Fruit fly (Drosophila melanogaster) whole organism, embryonic: ENCODE measurements around the gene Jon66Cii.

Source experiments
- Atf3 ChIP-seq: fragments of 200-800 bp; sonication (Bioruptor generic); optimal IDR thresholded peaks from 3 replicates; lab custom pipeline; 2016; ENCODE audit warnings: missing biosample characterization, missing genetic modification characterization
- BtbVII ChIP-seq: fragments of 200-800 bp; sonication (Bioruptor generic); optimal IDR thresholded peaks from 3 replicates; lab custom pipeline; 2017; ENCODE audit warnings: missing biosample characterization, mild to moderate bottlenecking, missing genetic modification characterization
- CG10979 ChIP-seq: fragments of 200-800 bp; sonication (Bioruptor generic); optimal IDR thresholded peaks from 2 replicates; lab custom pipeline; 2018; ENCODE audit warnings: missing biosample characterization, mild to moderate bottlenecking, missing genetic modification characterization, moderate library complexity
- CG11093 ChIP-seq: fragments of 200-800 bp; sonication (Bioruptor generic); IDR thresholded peaks from 3 replicates; pipeline ENCODE4 v1.3.6; 2022; ENCODE audit warnings: missing biosample characterization, missing genetic modification characterization
- CG12659 ChIP-seq: fragments of 200-800 bp; sonication (Bioruptor generic); optimal IDR thresholded peaks from 3 replicates; lab custom pipeline; 2017; ENCODE audit warnings: mild to moderate bottlenecking, missing biosample characterization, missing genetic modification reagents, missing genetic modification characterization
- CG14860 ChIP-seq: fragments of 200-800 bp; sonication (Bioruptor generic); IDR thresholded peaks from 3 replicates; pipeline ENCODE4 v1.3.6; 2022; ENCODE audit warnings: missing biosample characterization, missing genetic modification characterization; ENCODE audit not compliant: partially characterized antibody
- CG16863 ChIP-seq: fragments of 200-800 bp; sonication (Bioruptor generic); optimal IDR thresholded peaks from 3 replicates; lab custom pipeline; 2016; ENCODE audit warnings: missing biosample characterization, missing genetic modification characterization
- CG1792 ChIP-seq: fragments of 200-800 bp; sonication (Bioruptor generic); optimal IDR thresholded peaks from 2 replicates; lab custom pipeline; 2016; ENCODE audit warnings: missing biosample characterization, missing genetic modification characterization
- CG18599 ChIP-seq: fragments of 200-800 bp; sonication (Bioruptor generic); optimal IDR thresholded peaks from 3 replicates; lab custom pipeline; 2017; ENCODE audit warnings: missing biosample characterization, missing genetic modification characterization, mild to moderate bottlenecking, moderate library complexity, missing genetic modification reagents
- CG2202 ChIP-seq: fragments of 200-800 bp; sonication (Bioruptor generic); optimal IDR thresholded peaks from 2 replicates; lab custom pipeline; 2018; ENCODE audit warnings: missing biosample characterization, mild to moderate bottlenecking, missing genetic modification characterization
- CG31388 ChIP-seq: fragments of 200-800 bp; sonication (Bioruptor generic); optimal IDR thresholded peaks from 2 replicates; lab custom pipeline; 2016; ENCODE audit warnings: missing biosample characterization, missing genetic modification characterization
- CG6791 ChIP-seq: fragments of 200-800 bp; sonication (Bioruptor generic); IDR thresholded peaks from 3 replicates; pipeline ENCODE4 v1.3.6; 2022; ENCODE audit warnings: missing biosample characterization, missing genetic modification characterization; ENCODE audit not compliant: partially characterized antibody
- CG6813 ChIP-seq: fragments of 200-800 bp; sonication (Bioruptor generic); optimal IDR thresholded peaks from 2 replicates; lab custom pipeline; 2017; ENCODE audit warnings: missing biosample characterization, missing genetic modification characterization, mild to moderate bottlenecking, moderate library complexity, missing genetic modification reagents
- CG7786 ChIP-seq: fragments of 200-800 bp; sonication (Bioruptor generic); optimal IDR thresholded peaks from 2 replicates; lab custom pipeline; 2016; ENCODE audit warnings: missing biosample characterization, missing genetic modification characterization
- CG8359 ChIP-seq: fragments of 200-800 bp; sonication (Bioruptor generic); optimal IDR thresholded peaks from 2 replicates; lab custom pipeline; 2017; ENCODE audit warnings: missing biosample characterization, mild to moderate bottlenecking, missing genetic modification characterization, borderline replicate concordance
- CG8944 ChIP-seq: fragments of 200-800 bp; sonication (Bioruptor generic); optimal IDR thresholded peaks from 3 replicates; lab custom pipeline; 2016; ENCODE audit warnings: missing biosample characterization, missing genetic modification characterization
- CG9817 ChIP-seq: fragments of 200-800 bp; sonication (Bioruptor generic); optimal IDR thresholded peaks from 2 replicates; lab custom pipeline; 2018; ENCODE audit warnings: missing biosample characterization, mild to moderate bottlenecking, missing genetic modification characterization, moderate library complexity
- CoRest ChIP-seq: fragments of 200-800 bp; sonication (Bioruptor generic); optimal IDR thresholded peaks from 3 replicates; lab custom pipeline; 2018; ENCODE audit warnings: missing biosample characterization, mild to moderate bottlenecking, missing genetic modification characterization, moderate library complexity
- Dfd ChIP-seq, 2 experiments: fragments of >200 bp; optimal IDR thresholded peaks; 2 replicates each; lab custom pipeline; 2017; ENCODE audit warnings: missing biosample characterization in 2 of 2, missing genetic modification characterization in 2 of 2
- Dll ChIP-seq: fragments of 200-800 bp; sonication (Bioruptor generic); IDR thresholded peaks from 4 replicates; pipeline ENCODE4 v1.3.6; 2022; ENCODE audit warnings: missing biosample characterization, missing genetic modification characterization; ENCODE audit not compliant: partially characterized antibody
- Doc3 ChIP-seq: fragments of 200-800 bp; sonication (Bioruptor generic); IDR thresholded peaks from 3 replicates; pipeline ENCODE4 v1.3.6; 2022; ENCODE audit warnings: missing biosample characterization, missing genetic modification characterization; ENCODE audit not compliant: partially characterized antibody
- Dp ChIP-seq: fragments of 200-800 bp; sonication (Bioruptor generic); optimal IDR thresholded peaks from 2 replicates; lab custom pipeline; 2018; ENCODE audit warnings: missing biosample characterization, mild to moderate bottlenecking, missing genetic modification characterization, moderate library complexity
- E2f2 ChIP-seq: fragments of 200-800 bp; sonication (Bioruptor generic); IDR thresholded peaks from 2 replicates; pipeline ENCODE4 v1.3.6; 2022; ENCODE audit warnings: missing biosample characterization, missing genetic modification characterization
- Fer2 ChIP-seq: fragments of 200-800 bp; sonication (Bioruptor generic); optimal IDR thresholded peaks from 2 replicates; lab custom pipeline; 2018; ENCODE audit warnings: missing biosample characterization, mild to moderate bottlenecking, missing genetic modification characterization, moderate library complexity
- HmgZ ChIP-seq: fragments of 200-800 bp; sonication (Bioruptor generic); optimal IDR thresholded peaks from 2 replicates; lab custom pipeline; 2018; ENCODE audit warnings: missing biosample characterization, mild to moderate bottlenecking, missing genetic modification characterization
- MBD-R2 ChIP-seq: fragments of 200-800 bp; sonication (Bioruptor generic); IDR thresholded peaks from 2 replicates; pipeline ENCODE4 v1.3.6; 2022; ENCODE audit warnings: missing biosample characterization, missing genetic modification characterization
- Max ChIP-seq: fragments of 200-800 bp; sonication (Bioruptor generic); optimal IDR thresholded peaks from 2 replicates; lab custom pipeline; 2016; ENCODE audit warnings: missing biosample characterization, mild to moderate bottlenecking, missing genetic modification characterization
- Optix ChIP-seq: fragments of 200-800 bp; sonication (Bioruptor generic); IDR thresholded peaks from 3 replicates; pipeline ENCODE4 v1.3.6; 2022; ENCODE audit warnings: missing biosample characterization, missing genetic modification characterization
- Ptx1 ChIP-seq: fragments of 200-800 bp; sonication (Bioruptor generic); IDR thresholded peaks from 2 replicates; pipeline ENCODE4 v1.3.6; 2022; ENCODE audit warnings: missing biosample characterization, missing genetic modification characterization
- Ravus ChIP-seq: fragments of 200-800 bp; sonication (Bioruptor generic); IDR thresholded peaks from 2 replicates; pipeline ENCODE4 v1.3.6; 2022; ENCODE audit warnings: missing biosample characterization, missing genetic modification characterization
- Side ChIP-seq: fragments of 200-800 bp; sonication (Bioruptor generic); optimal IDR thresholded peaks from 2 replicates; lab custom pipeline; 2016; ENCODE audit warnings: missing biosample characterization, missing genetic modification characterization
- Six4 ChIP-seq: fragments of 200-800 bp; sonication (Bioruptor generic); optimal IDR thresholded peaks from 2 replicates; lab custom pipeline; 2016; ENCODE audit warnings: missing biosample characterization, missing genetic modification characterization
- Ssrp ChIP-seq: fragments of 200-800 bp; sonication (Bioruptor generic); optimal IDR thresholded peaks from 2 replicates; lab custom pipeline; 2018; ENCODE audit warnings: missing biosample characterization, mild to moderate bottlenecking, missing genetic modification characterization, moderate library complexity
- Xrp1 ChIP-seq: fragments of 200-800 bp; sonication (Bioruptor generic); IDR thresholded peaks from 2 replicates; pipeline ENCODE4 v1.3.6; 2022; ENCODE audit warnings: missing biosample characterization, missing genetic modification characterization
- ara ChIP-seq: fragments of 200-800 bp; sonication (Bioruptor generic); IDR thresholded peaks from 2 replicates; pipeline ENCODE4 v1.3.6; 2022; ENCODE audit warnings: missing biosample characterization, missing genetic modification characterization
- bab2 ChIP-seq: fragments of 200-800 bp; sonication (Bioruptor generic); optimal IDR thresholded peaks from 2 replicates; lab custom pipeline; 2016; ENCODE audit warnings: missing biosample characterization, missing genetic modification characterization
- bcd ChIP-seq: fragments of 200-800 bp; sonication (Bioruptor generic); optimal IDR thresholded peaks from 2 replicates; lab custom pipeline; 2017; ENCODE audit warnings: missing biosample characterization, mild to moderate bottlenecking, missing genetic modification characterization
- bowl ChIP-seq: fragments of 200-800 bp; sonication (Bioruptor generic); IDR thresholded peaks from 2 replicates; pipeline ENCODE4 v1.3.6; 2022; ENCODE audit warnings: missing biosample characterization, missing genetic modification characterization
- chif ChIP-seq, 2 experiments: fragments of 200-800 bp; sonication (Bioruptor generic); optimal IDR thresholded peaks; 3 replicates each; lab custom pipeline; 2016; ENCODE audit warnings: missing biosample characterization in 2 of 2, missing genetic modification characterization in 2 of 2
- emc ChIP-seq: fragments of 200-800 bp; sonication (Bioruptor generic); optimal IDR thresholded peaks from 2 replicates; lab custom pipeline; 2016; ENCODE audit warnings: missing biosample characterization, missing genetic modification characterization
- gsb ChIP-seq: fragments of 200-800 bp; sonication (Bioruptor generic); IDR thresholded peaks from 2 replicates; pipeline ENCODE4 v1.3.6; 2022; ENCODE audit warnings: missing biosample characterization, missing genetic modification characterization
- inv ChIP-seq: fragments of 200-800 bp; sonication (Bioruptor generic); IDR thresholded peaks from 2 replicates; pipeline ENCODE4 v1.3.6; 2022; ENCODE audit warnings: missing biosample characterization, missing genetic modification characterization; ENCODE audit not compliant: partially characterized antibody
- lmd ChIP-seq: fragments of 200-800 bp; sonication (Bioruptor generic); IDR thresholded peaks from 2 replicates; pipeline ENCODE4 v1.3.6; 2022; ENCODE audit warnings: missing biosample characterization, missing genetic modification characterization
- maf-S ChIP-seq: fragments of 200-800 bp; sonication (Bioruptor generic); optimal IDR thresholded peaks from 2 replicates; lab custom pipeline; 2016; ENCODE audit warnings: missing biosample characterization, missing genetic modification characterization
- org-1 ChIP-seq: fragments of 200-800 bp; sonication (Bioruptor generic); optimal IDR thresholded peaks from 2 replicates; lab custom pipeline; 2017; ENCODE audit warnings: missing biosample characterization, missing genetic modification characterization
- pho ChIP-seq: fragments of 200-800 bp; sonication (Bioruptor generic); optimal IDR thresholded peaks from 2 replicates; lab custom pipeline; 2016; ENCODE audit warnings: missing biosample characterization, missing genetic modification characterization
- pum ChIP-seq: fragments of 200-800 bp; sonication (Bioruptor generic); optimal IDR thresholded peaks from 2 replicates; lab custom pipeline; 2016; ENCODE audit warnings: missing biosample characterization, missing genetic modification characterization
- salm ChIP-seq: fragments of 200-800 bp; sonication (Bioruptor generic); optimal IDR thresholded peaks from 2 replicates; lab custom pipeline; 2018; ENCODE audit warnings: missing biosample characterization, mild to moderate bottlenecking, missing genetic modification characterization
- usp ChIP-seq: fragments of >200 bp; optimal IDR thresholded peaks from 2 replicates; lab custom pipeline; 2017; ENCODE audit warnings: missing biosample characterization, missing genetic modification characterization
- wek ChIP-seq: fragments of 200-800 bp; sonication (Bioruptor generic); optimal IDR thresholded peaks from 3 replicates; lab custom pipeline; 2018; ENCODE audit warnings: missing biosample characterization, mild to moderate bottlenecking, missing genetic modification characterization, moderate library complexity
- yki ChIP-seq: fragments of >200 bp; optimal IDR thresholded peaks from 3 replicates; lab custom pipeline; 2018
- zf30C ChIP-seq: fragments of 200-800 bp; sonication (Bioruptor generic); optimal IDR thresholded peaks from 3 replicates; lab custom pipeline; 2018; ENCODE audit warnings: missing biosample characterization, mild to moderate bottlenecking, missing genetic modification characterization

Gene Jon66Cii

dm6 chr3L:8411439-8411897, 18.0 kb upstream of the Jon66Cii start, which contains the start of gene Exo70 (continued):
- TF ChIP-seq lmd (GFP tag; lab: Robert Waterston, UW) = no peak
- TF ChIP-seq CG10979 (tag; lab: Kevin White, UChicago) = peak; percentile 15
- TF ChIP-seq Xrp1 (GFP tag; lab: Robert Waterston, UW) = no peak
- TF ChIP-seq CoRest (tag; lab: Kevin White, UChicago) = no peak
- no peak for TF ChIP-seq usp
- TF ChIP-seq CG9817 = no peak
- no peak for TF ChIP-seq chif (GFP tag; optimal IDR thresholded peaks at IDR 0.05; lab: Kevin White, UChicago)
- no peak for TF ChIP-seq ara (GFP tag; lab: Robert Waterston, UW)
- TF ChIP-seq CG14860 (GFP tag; lab: Robert Waterston, UW) = no peak
- no peak for TF ChIP-seq CG6813 (GFP tag; lab: Kevin White, UChicago)
- no peak for TF ChIP-seq org-1 (GFP tag; lab: Kevin White, UChicago)
- TF ChIP-seq pum (GFP tag; lab: Kevin White, UChicago) = no peak
- TF ChIP-seq Six4 = no peak
- TF ChIP-seq wek (GFP tag; lab: Kevin White, UChicago) = no peak
- TF ChIP-seq CG7786 = no peak
- TF ChIP-seq bab2 = no peak
- no peak for TF ChIP-seq pho (GFP tag; lab: Kevin White, UChicago)
- no peak for TF ChIP-seq Fer2
- no peak for TF ChIP-seq CG16863 (GFP tag; lab: Kevin White, UChicago)
- no peak for TF ChIP-seq gsb (GFP tag; lab: Robert Waterston, UW)
- no peak for TF ChIP-seq CG31388 (GFP tag; lab: Kevin White, UChicago)
- no peak for TF ChIP-seq CG1792
- TF ChIP-seq HmgZ = no peak
- TF ChIP-seq CG8359 (GFP tag; lab: Kevin White, UChicago) = no peak
- TF ChIP-seq emc (GFP tag; lab: Kevin White, UChicago) = no peak
- no peak for TF ChIP-seq maf-S (GFP tag; lab: Kevin White, UChicago)
- TF ChIP-seq Dp (GFP tag; lab: Kevin White, UChicago) = peak; percentile 2
- no peak for TF ChIP-seq Dll (GFP tag; lab: Robert Waterston, UW)
- TF ChIP-seq inv (GFP tag; lab: Robert Waterston, UW) = no peak
- TF ChIP-seq Ssrp (tag; lab: Kevin White, UChicago) = no peak
- no peak for TF ChIP-seq bcd (GFP tag; lab: Kevin White, UChicago)
- peak; percentile 15; the same call in 1 of the 2 replicates for TF ChIP-seq E2f2
- TF ChIP-seq CG11093 = no peak
- TF ChIP-seq yki = no peak
- TF ChIP-seq Ptx1 (GFP tag; lab: Robert Waterston, UW) = no peak
- no peak for TF ChIP-seq CG18599 (GFP tag; lab: Kevin White, UChicago)
- TF ChIP-seq Ravus (GFP tag; lab: Robert Waterston, UW) = no peak
- no peak for TF ChIP-seq Optix (GFP tag; lab: Robert Waterston, UW)
- no peak for TF ChIP-seq bowl (GFP tag; lab: Robert Waterston, UW)
- TF ChIP-seq Max (GFP tag; lab: Kevin White, UChicago) = peak; percentile 23
- no peak for TF ChIP-seq CG2202 (tag; lab: Kevin White, UChicago)
- TF ChIP-seq Atf3 (GFP tag; lab: Kevin White, UChicago) = no peak
- TF ChIP-seq MBD-R2 (GFP tag; lab: Robert Waterston, UW) = peak; percentile 56
- no peak for TF ChIP-seq BtbVII (GFP tag; lab: Kevin White, UChicago)
- TF ChIP-seq Dfd (GFP tag; optimal IDR thresholded peaks at IDR 0.05; lab: Kevin White, UChicago) = no peak
- no peak for TF ChIP-seq zf30C (GFP tag; lab: Kevin White, UChicago)
- no peak for TF ChIP-seq CG8944
- TF ChIP-seq CG12659 (GFP tag; lab: Kevin White, UChicago) = peak; percentile 54
- TF ChIP-seq Doc3 (GFP tag; lab: Robert Waterston, UW) = no peak
- TF ChIP-seq Side (GFP tag; lab: Kevin White, UChicago) = no peak
- TF ChIP-seq salm (tag; lab: Kevin White, UChicago) = peak; percentile 13
- TF ChIP-seq CG6791 = no peak
